Worm (Caenorhabditis elegans) whole organism, young adult: ENCODE measurements around the gene D1086.8.

Source experiments
- B0019.2 ChIP-seq: fragments of 200-800 bp; sonication (Bioruptor generic); conservative IDR thresholded peaks from 2 replicates; pipeline ENCODE4 v1.3.6; 2022; ENCODE audit warnings: missing genetic modification reagents, missing genetic modification characterization, missing compliant biosample characterization
- F49E8.2 ChIP-seq: sonication (generic microtip); optimal IDR thresholded peaks from 3 replicates; lab custom pipeline; 2017; ENCODE audit warnings: missing genetic modification characterization, mild to moderate bottlenecking, missing compliant biosample characterization, antibody characterized with exemption, moderate library complexity; ENCODE audit not compliant: insufficient read depth
- K11D2.4 ChIP-seq: fragments of 200-800 bp; sonication (Bioruptor generic); IDR thresholded peaks from 2 replicates; pipeline ENCODE4 v1.3.6; 2022; ENCODE audit warnings: missing genetic modification reagents, missing genetic modification characterization, missing compliant biosample characterization
- die-1 ChIP-seq: sonication (generic microtip); optimal IDR thresholded peaks from 2 replicates; lab custom pipeline; 2016; ENCODE audit warnings: missing genotype, mild to moderate bottlenecking, missing genetic modification characterization, missing compliant biosample characterization
- dpl-1 ChIP-seq: fragments of 150-350 bp; optimal IDR thresholded peaks from 2 replicates; lab custom pipeline; 2014; ENCODE audit warnings: missing biosample characterization, missing genetic modification reagents, missing genetic modification characterization
- madf-10 ChIP-seq: sonication (generic microtip); optimal IDR thresholded peaks from 2 replicates; lab custom pipeline; 2016; ENCODE audit warnings: mild to moderate bottlenecking, missing genetic modification characterization, missing compliant biosample characterization
- unc-62 ChIP-seq: fragments of 150-350 bp; optimal IDR thresholded peaks from 2 replicates; lab custom pipeline; 2014; ENCODE audit warnings: missing biosample characterization, missing genetic modification reagents, missing genetic modification characterization

DNA sequence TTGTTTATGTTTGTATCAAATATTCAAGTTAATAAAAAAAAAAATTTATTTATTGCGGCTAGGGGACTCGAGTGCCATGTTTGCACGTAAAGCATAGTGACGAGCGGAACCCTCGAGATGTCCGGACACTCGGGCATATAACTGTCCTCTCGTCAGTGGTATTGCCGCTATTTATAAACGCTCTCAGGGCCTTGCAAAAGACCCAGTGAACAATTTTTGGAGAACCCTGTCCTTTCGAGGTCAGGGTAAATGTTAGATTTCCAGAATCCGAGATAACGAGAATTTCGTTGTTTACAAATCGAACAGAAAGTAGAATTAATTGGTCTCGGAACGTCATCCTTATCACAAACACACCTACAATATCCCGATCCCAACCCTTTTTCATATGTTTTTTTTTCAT lies 1.5 kb upstream of the D1086.8 start, which contains the start of gene D1086.3:
- TF ChIP-seq unc-62 (GFP tag; lab: Kevin White, UChicago) (no peak), madf-10 (tag; lab: Kevin White, UChicago) (no peak), B0019.2 (no peak), dpl-1 (GFP tag; lab: Kevin White, UChicago) (no peak), F49E8.2 (peak; percentile 76), K11D2.4 (no peak), die-1 (no peak)
